Fruit fly (Drosophila melanogaster): ENCODE measurements around the gene ogre.

The ogre gene

DNA sequence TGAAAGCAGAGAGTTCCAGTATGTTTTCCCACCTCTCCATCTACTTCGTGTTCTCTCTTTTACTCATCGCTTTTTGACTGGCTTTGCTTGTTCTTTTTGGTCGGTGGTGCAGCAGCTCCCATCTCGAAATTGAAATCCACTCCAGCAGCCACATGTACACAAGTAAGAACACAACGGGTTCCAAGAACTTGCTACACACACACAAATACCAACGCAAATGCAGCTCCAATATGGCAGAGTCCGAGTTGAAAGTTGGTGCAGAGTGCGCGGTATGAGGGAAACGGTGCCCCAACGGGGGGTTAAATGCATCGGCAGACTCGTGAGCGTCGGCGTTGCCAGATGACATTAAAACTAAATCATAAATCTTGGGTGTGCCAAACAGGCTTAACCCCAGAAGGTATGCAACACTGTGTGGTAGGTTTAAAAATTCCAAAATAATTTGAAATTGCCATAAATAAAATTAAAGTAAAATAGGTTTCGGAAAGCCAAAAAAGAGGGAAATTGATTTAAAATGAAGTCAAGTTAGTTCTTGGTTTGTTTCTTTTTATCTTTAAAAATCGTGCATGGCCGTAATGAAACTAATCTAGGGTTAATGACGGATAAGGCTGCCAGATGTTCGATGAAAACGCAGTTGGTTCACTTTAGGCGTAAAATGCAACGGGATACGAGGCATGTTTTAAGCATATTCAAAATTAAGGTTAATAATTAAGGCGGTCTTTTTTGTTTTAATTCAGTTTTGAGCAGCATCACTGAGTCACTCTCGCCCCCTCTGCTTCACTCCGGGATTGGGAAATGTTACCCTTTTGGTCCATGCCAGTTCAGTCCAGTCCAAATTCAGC is 6.8 kb upstream of the ogre start (continued):
- TF ChIP-seq CG17361 (GFP tag; IDR thresholded peaks at IDR 0.05) (peak; percentile 59), unpg (GFP tag; optimal IDR thresholded peaks at IDR 0.05) (peak; percentile 4), zen (tag; optimal IDR thresholded peaks at IDR 0.05) (peak; percentile 58), CG10959 (GFP tag; IDR thresholded peaks at IDR 0.05) (peak; percentile 55; the same call in 1 of the 2 replicates), CG15011 (GFP tag; optimal IDR thresholded peaks at IDR 0.05) (no peak), dmrt99B (tag; optimal IDR thresholded peaks at IDR 0.05) (peak; percentile 50), CG18262 (tag; optimal IDR thresholded peaks at IDR 0.05) (peak; percentile 77), ind (GFP tag; optimal IDR thresholded peaks at IDR 0.05) (peak; percentile 1), Scr (GFP tag; IDR thresholded peaks at IDR 0.05; ENCODE audit: partially characterized antibody) (no peak), lola (GFP tag; optimal IDR thresholded peaks at IDR 0.05) (peak in 1 of 3 experiments; percentile 63), Abd-B (GFP tag; optimal IDR thresholded peaks at IDR 0.05) (peak; percentile 35), CG17359 (tag; optimal IDR thresholded peaks at IDR 0.05) (peak; percentile 31), CG14710 (tag; optimal IDR thresholded peaks at IDR 0.05) (peak; percentile 40), dmrt11E (tag; optimal IDR thresholded peaks at IDR 0.05) (peak; percentile 32), CG12391 (tag; optimal IDR thresholded peaks at IDR 0.05) (peak; percentile 54), CG4820 (GFP tag; optimal IDR thresholded peaks at IDR 0.05) (peak; percentile 0), Adf1 (GFP tag; IDR thresholded peaks at IDR 0.05) (no peak), CG2678 (tag; optimal IDR thresholded peaks at IDR 0.05) (peak; percentile 38), trem (tag; optimal IDR thresholded peaks at IDR 0.05) (peak; percentile 39), prd (optimal IDR thresholded peaks at IDR 0.05) (no peak), prd (GFP tag; IDR thresholded peaks at IDR 0.05) (peak; percentile 37; the same call in 1 of the 3 replicates), CG10321 (GFP tag; IDR thresholded peaks at IDR 0.05) (no peak), HLH3B (GFP tag; IDR thresholded peaks at IDR 0.05) (peak; percentile 33; the same call in 1 of the 2 replicates), CG17328 (GFP tag; IDR thresholded peaks at IDR 0.05) (peak; percentile 22; the same call in 1 of the 2 replicates), az2 (GFP tag; optimal IDR thresholded peaks at IDR 0.05) (no peak), CG12104 (GFP tag; optimal IDR thresholded peaks at IDR 0.05) (peak; percentile 2), CG10267 (tag; optimal IDR thresholded peaks at IDR 0.05) (peak; percentile 11), bigmax (GFP tag; optimal IDR thresholded peaks at IDR 0.05) (no peak), CG30403 (GFP tag; optimal IDR thresholded peaks at IDR 0.05) (peak; percentile 36), CG15479 (GFP tag; optimal IDR thresholded peaks at IDR 0.05) (peak; percentile 5), CG11696 (GFP tag; IDR thresholded peaks at IDR 0.05) (no peak), CG10979 (tag; optimal IDR thresholded peaks at IDR 0.05) (peak; percentile 49), inv (GFP tag; IDR thresholded peaks at IDR 0.05; ENCODE audit: partially characterized antibody) (no peak), en (GFP tag; optimal IDR thresholded peaks at IDR 0.05) (no peak), Lhr (GFP tag; optimal IDR thresholded peaks at IDR 0.05) (peak; percentile 19), Drgx (GFP tag; IDR thresholded peaks at IDR 0.05) (peak; percentile 85), CG17802 (tag; optimal IDR thresholded peaks at IDR 0.05) (peak; percentile 6), Fer3 (tag; optimal IDR thresholded peaks at IDR 0.05) (peak; percentile 21), Med (GFP tag) (peak; percentile 79), CG2889 (GFP tag; IDR thresholded peaks at IDR 0.05) (no peak), CG34422 (GFP tag; IDR thresholded peaks at IDR 0.05) (0 out of 3 replicates have a peak, but pooled peaks have one; percentile 40), chm (GFP tag; IDR thresholded peaks at IDR 0.05) (no peak), wek (GFP tag; optimal IDR thresholded peaks at IDR 0.05) (no peak), CG8388 (GFP tag; optimal IDR thresholded peaks at IDR 0.05) (peak; percentile 14), Ptx1 (GFP tag; IDR thresholded peaks at IDR 0.05) (no peak), mld (GFP tag; IDR thresholded peaks at IDR 0.05; ENCODE audit: partially characterized antibody) (no peak), CG16863 (GFP tag; optimal IDR thresholded peaks at IDR 0.05) (peak; percentile 31), CG10274 (GFP tag; optimal IDR thresholded peaks at IDR 0.05) (no peak)

Measured in whole organism, embryonic.